Fruit fly (Drosophila melanogaster): ENCODE results near the gene CG4830.
A peak's percentile ranks its signal among the peaks of the same experiment; 100 is the strongest.

CG4830 gene

DNA sequence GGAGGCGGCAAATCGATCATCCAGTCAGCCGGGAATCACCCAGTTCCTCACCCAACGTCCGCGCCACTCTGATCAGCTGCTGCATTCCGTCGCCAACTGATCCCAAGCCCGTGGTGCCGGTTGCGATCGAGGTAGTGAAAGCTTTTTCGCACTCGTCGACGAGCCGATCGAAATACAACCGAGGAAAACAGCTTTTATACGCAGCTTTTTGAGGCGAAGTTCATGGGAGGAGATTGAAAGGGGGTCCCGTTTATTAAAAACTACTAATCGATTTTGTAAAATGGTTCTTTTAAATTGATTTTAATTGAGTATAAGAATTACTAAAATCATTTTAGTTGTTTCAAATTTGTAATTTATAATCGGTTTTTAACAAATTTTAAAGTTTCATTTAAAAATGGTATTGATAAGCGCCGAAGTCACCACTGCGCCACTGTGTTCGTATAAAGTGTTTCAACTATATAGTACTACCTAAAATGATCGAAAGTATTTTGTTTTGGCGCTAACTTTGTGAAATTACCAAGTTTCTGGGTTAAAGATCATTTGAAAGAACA, 11.3 kb upstream of the CG4830 start, which contains the start of gene CG4860 (continued):
- peak; percentile 68 for TF ChIP-seq CG32772 (GFP tag; IDR thresholded peaks at IDR 0.05)
- no peak for TF ChIP-seq stwl (tag; optimal IDR thresholded peaks at IDR 0.05)
- peak; percentile 80 for TF ChIP-seq chn (GFP tag; optimal IDR thresholded peaks at IDR 0.05)
- TF ChIP-seq nau (GFP tag; optimal IDR thresholded peaks at IDR 0.05): no peak
- TF ChIP-seq CG13624 (GFP tag; optimal IDR thresholded peaks at IDR 0.05): peak; percentile 87
- TF ChIP-seq Lhr (GFP tag; optimal IDR thresholded peaks at IDR 0.05): no peak
- TF ChIP-seq CG5180 (GFP tag; optimal IDR thresholded peaks at IDR 0.05): peak; percentile 62
- peak; percentile 79 for TF ChIP-seq CG6765 (GFP tag; optimal IDR thresholded peaks at IDR 0.05)
- TF ChIP-seq Hmr (GFP tag; optimal IDR thresholded peaks at IDR 0.05): peak; percentile 93
- TF ChIP-seq CG12659 (GFP tag; optimal IDR thresholded peaks at IDR 0.05): peak; percentile 91
- TF ChIP-seq Xbp1 (GFP tag; optimal IDR thresholded peaks at IDR 0.05): peak; percentile 92
- TF ChIP-seq CG15073 (GFP tag; optimal IDR thresholded peaks at IDR 0.05): peak; percentile 1
- peak; percentile 91 for TF ChIP-seq CG12155 (GFP tag; optimal IDR thresholded peaks at IDR 0.05)
- peak; percentile 43 for TF ChIP-seq wek (GFP tag; optimal IDR thresholded peaks at IDR 0.05)
- TF ChIP-seq CG11093 (GFP tag; IDR thresholded peaks at IDR 0.05): peak; percentile 53; the same call in 1 of the 3 replicates
- peak; percentile 23 for TF ChIP-seq CG10565 (GFP tag; optimal IDR thresholded peaks at IDR 0.05)
- TF ChIP-seq CG9797 (GFP tag; optimal IDR thresholded peaks at IDR 0.05): no peak
- peak; percentile 70 for TF ChIP-seq luna (GFP tag; optimal IDR thresholded peaks at IDR 0.05)
- TF ChIP-seq pros (GFP tag; optimal IDR thresholded peaks at IDR 0.05): no peak
- peak; percentile 62; the same call in 1 of the 2 replicates for TF ChIP-seq sens-2 (GFP tag; IDR thresholded peaks at IDR 0.05)
- peak; percentile 73 for TF ChIP-seq otp (GFP tag; IDR thresholded peaks at IDR 0.05)
- peak; percentile 86; the same call in 2 of the 3 replicates for TF ChIP-seq ase (GFP tag; IDR thresholded peaks at IDR 0.05)
- peak; percentile 80 for TF ChIP-seq CG4730 (GFP tag; IDR thresholded peaks at IDR 0.05)
- TF ChIP-seq zfh2 (GFP tag; optimal IDR thresholded peaks at IDR 0.05): peak; percentile 93
- TF ChIP-seq CG7372 (GFP tag; IDR thresholded peaks at IDR 0.05): peak; percentile 87
- peak; percentile 75; the same call in 1 of the 2 replicates for TF ChIP-seq ranshi (GFP tag; IDR thresholded peaks at IDR 0.05)
- TF ChIP-seq dimm (GFP tag; IDR thresholded peaks at IDR 0.05): peak; percentile 7; the same call in 1 of the 2 replicates
- TF ChIP-seq CG3065 (GFP tag; optimal IDR thresholded peaks at IDR 0.05): peak; percentile 66
- peak; percentile 79 for TF ChIP-seq Mad (GFP tag; optimal IDR thresholded peaks at IDR 0.05)
- no peak for TF ChIP-seq CG1832 (GFP tag; optimal IDR thresholded peaks at IDR 0.05)
- TF ChIP-seq hkb (optimal IDR thresholded peaks at IDR 0.05): no peak
- peak; percentile 90 for TF ChIP-seq hkb (GFP tag; IDR thresholded peaks at IDR 0.05)
- peak; percentile 91 for TF ChIP-seq CG7556 (GFP tag; optimal IDR thresholded peaks at IDR 0.05)
- peak; percentile 65 for TF ChIP-seq dm (GFP tag; optimal IDR thresholded peaks at IDR 0.05)
- no peak for TF ChIP-seq Dp (GFP tag; optimal IDR thresholded peaks at IDR 0.05)
- TF ChIP-seq CG34224 (GFP tag; IDR thresholded peaks at IDR 0.05; ENCODE audit: partially characterized antibody): no peak
- TF ChIP-seq Fer3 (tag; optimal IDR thresholded peaks at IDR 0.05): peak; percentile 88
- TF ChIP-seq CG18011 (GFP tag; optimal IDR thresholded peaks at IDR 0.05): peak; percentile 79
- TF ChIP-seq Ssrp (tag; optimal IDR thresholded peaks at IDR 0.05): peak; percentile 83
- peak; percentile 61 for TF ChIP-seq CG14710 (tag; optimal IDR thresholded peaks at IDR 0.05)
- peak; percentile 80 for TF ChIP-seq CG31224 (GFP tag; IDR thresholded peaks at IDR 0.05)
- TF ChIP-seq CG1602 (GFP tag; optimal IDR thresholded peaks at IDR 0.05): peak; percentile 80
- peak; percentile 63 for TF ChIP-seq kah (GFP tag; optimal IDR thresholded peaks at IDR 0.05)
- TF ChIP-seq lilli (GFP tag; optimal IDR thresholded peaks at IDR 0.05): peak; percentile 93
- peak; percentile 81 for TF ChIP-seq odd (GFP tag; optimal IDR thresholded peaks at IDR 0.05)
- peak; percentile 59 for TF ChIP-seq HmgD (GFP tag; optimal IDR thresholded peaks at IDR 0.05)
- TF ChIP-seq H2.0 (GFP tag; IDR thresholded peaks at IDR 0.05): peak; percentile 81
- no peak for TF ChIP-seq abd-A (tag; optimal IDR thresholded peaks at IDR 0.05)
- TF ChIP-seq ttk (GFP tag; IDR thresholded peaks at IDR 0.05): peak; percentile 83
- peak; percentile 84 for TF ChIP-seq CG13296 (GFP tag; optimal IDR thresholded peaks at IDR 0.05)

Data from whole organism, embryonic.